Worm (Caenorhabditis elegans) whole organism, L2 larva: ENCODE data around the gene inx-10.

ENCODE experiments used
- C34F6.9 ChIP-seq: fragments of 150-350 bp; optimal IDR thresholded peaks from 2 replicates; lab custom pipeline; 2014; ENCODE audit warnings: missing biosample characterization, missing genetic modification characterization
- F13H6.1 ChIP-seq: sonication (generic microtip); optimal IDR thresholded peaks from 2 replicates; lab custom pipeline; 2016; ENCODE audit warnings: missing genetic modification characterization, missing compliant biosample characterization
- R02D3.7 ChIP-seq: fragments of 150-350 bp; optimal IDR thresholded peaks from 2 replicates; lab custom pipeline; 2014; ENCODE audit warnings: missing biosample characterization, missing genetic modification characterization
- Y55F3AM.14 ChIP-seq: fragments of 200-800 bp; sonication (Bioruptor generic); optimal IDR thresholded peaks from 2 replicates; lab custom pipeline; 2018; ENCODE audit warnings: mild to moderate bottlenecking, missing genetic modification characterization, missing compliant biosample characterization
- ZK546.5 ChIP-seq: sonication (generic microtip); optimal IDR thresholded peaks from 2 replicates; lab custom pipeline; 2017; ENCODE audit warnings: missing biosample characterization, missing genetic modification characterization
- alr-1 ChIP-seq: fragments of 150-350 bp; optimal IDR thresholded peaks from 2 replicates; lab custom pipeline; 2014; ENCODE audit warnings: missing biosample characterization, missing genetic modification characterization
- aly-2 ChIP-seq: fragments of 150-350 bp; optimal IDR thresholded peaks from 2 replicates; lab custom pipeline; 2014; ENCODE audit warnings: missing biosample characterization, missing genetic modification characterization
- blmp-1 ChIP-seq: sonication (generic microtip); optimal IDR thresholded peaks from 2 replicates; lab custom pipeline; 2017; ENCODE audit warnings: missing genetic modification characterization, mild to moderate bottlenecking, missing compliant biosample characterization, antibody characterized with exemption, moderate library complexity; ENCODE audit not compliant: insufficient read depth
- ceh-16 ChIP-seq: fragments of 150-350 bp; optimal IDR thresholded peaks from 2 replicates; lab custom pipeline; 2014; ENCODE audit warnings: missing biosample characterization, missing genetic modification characterization
- ceh-82 ChIP-seq: fragments of 150-350 bp; optimal IDR thresholded peaks from 2 replicates; lab custom pipeline; 2014; ENCODE audit warnings: missing biosample characterization, missing genetic modification characterization
- crh-2 ChIP-seq: sonication (generic microtip); optimal IDR thresholded peaks from 2 replicates; lab custom pipeline; 2017; ENCODE audit warnings: missing biosample characterization, missing genetic modification characterization
- dmd-4 ChIP-seq: sonication (generic microtip); optimal IDR thresholded peaks from 2 replicates; lab custom pipeline; 2017; ENCODE audit warnings: missing biosample characterization, missing genetic modification characterization
- egl-27 ChIP-seq: sonication (generic microtip); optimal IDR thresholded peaks from 3 replicates; lab custom pipeline; 2017; ENCODE audit warnings: missing biosample characterization, missing genetic modification reagents, missing genetic modification characterization
- fos-1 ChIP-seq: fragments of 150-350 bp; optimal IDR thresholded peaks from 2 replicates; lab custom pipeline; 2014; ENCODE audit warnings: missing biosample characterization, missing genetic modification characterization
- gmeb-1 ChIP-seq: fragments of 150-350 bp; optimal IDR thresholded peaks from 2 replicates; lab custom pipeline; 2014; ENCODE audit warnings: missing biosample characterization, missing genetic modification characterization
- lin-13 ChIP-seq: fragments of 150-350 bp; optimal IDR thresholded peaks from 2 replicates; lab custom pipeline; 2014; ENCODE audit warnings: missing biosample characterization, missing genetic modification reagents, missing genetic modification characterization
- lin-39 ChIP-seq: fragments of 150-350 bp; optimal IDR thresholded peaks from 2 replicates; lab custom pipeline; 2014; ENCODE audit warnings: missing biosample characterization, missing genetic modification reagents, missing genetic modification characterization
- lsy-2 ChIP-seq, 2 experiments: fragments of 150-350 bp in 1 of 2; sonication (generic microtip) in 1 of 2; optimal IDR thresholded peaks; 2 replicates each; lab custom pipeline; 2014 to 2017; ENCODE audit warnings: missing biosample characterization in 2 of 2, missing genetic modification characterization in 2 of 2
- mab-5 ChIP-seq: fragments of 150-350 bp; optimal IDR thresholded peaks from 2 replicates; lab custom pipeline; 2014; ENCODE audit warnings: missing biosample characterization, missing genetic modification characterization
- mbf-1 ChIP-seq: sonication (generic microtip); optimal IDR thresholded peaks from 2 replicates; lab custom pipeline; 2017; ENCODE audit warnings: missing biosample characterization, missing genetic modification characterization
- mdl-1 ChIP-seq, 2 experiments: fragments of 150-350 bp in 1 of 2; sonication (generic microtip) in 1 of 2; optimal IDR thresholded peaks; 2 replicates each; lab custom pipeline; 2017; ENCODE audit warnings: missing biosample characterization in 2 of 2, missing genetic modification characterization in 2 of 2
- nhr-10 ChIP-seq: sonication (generic microtip); optimal IDR thresholded peaks from 2 replicates; lab custom pipeline; 2017; ENCODE audit warnings: missing biosample characterization, missing genetic modification characterization
- nhr-129 ChIP-seq: fragments of 150-350 bp; optimal IDR thresholded peaks from 2 replicates; lab custom pipeline; 2014; ENCODE audit warnings: missing biosample characterization, missing genetic modification characterization
- nhr-23 ChIP-seq: fragments of 150-350 bp; optimal IDR thresholded peaks from 2 replicates; lab custom pipeline; 2014; ENCODE audit warnings: missing biosample characterization, missing genetic modification reagents, missing genetic modification characterization
- nhr-25 ChIP-seq: fragments of 150-350 bp; sonication (generic microtip); optimal IDR thresholded peaks from 3 replicates; lab custom pipeline; 2014; ENCODE audit warnings: missing biosample characterization, missing genetic modification characterization
- nhr-6 ChIP-seq: fragments of 150-350 bp; optimal IDR thresholded peaks from 2 replicates; lab custom pipeline; 2014; ENCODE audit warnings: missing biosample characterization, missing genetic modification characterization
- peb-1 ChIP-seq: fragments of 150-350 bp; optimal IDR thresholded peaks from 2 replicates; lab custom pipeline; 2014; ENCODE audit warnings: missing biosample characterization, missing genetic modification characterization
- sem-4 ChIP-seq: fragments of 150-350 bp; optimal IDR thresholded peaks from 2 replicates; lab custom pipeline; 2014; ENCODE audit warnings: missing biosample characterization, missing genetic modification reagents, missing genetic modification characterization
- skn-1 ChIP-seq: sonication (generic microtip); optimal IDR thresholded peaks from 2 replicates; lab custom pipeline; 2017; ENCODE audit warnings: missing biosample characterization, missing genetic modification characterization
- sma-3 ChIP-seq: sonication (generic microtip); optimal IDR thresholded peaks from 2 replicates; lab custom pipeline; 2016; ENCODE audit warnings: missing genetic modification reagents, missing genetic modification characterization, missing compliant biosample characterization
- sma-9 ChIP-seq, 2 experiments: fragments of 150-350 bp in 1 of 2; sonication (generic microtip) in 1 of 2; optimal IDR thresholded peaks; 2 replicates each; lab custom pipeline; 2014 to 2016; ENCODE audit warnings: missing genetic modification characterization in 2 of 2, mild to moderate bottlenecking in 1 of 2, missing biosample characterization in 1 of 2, missing compliant biosample characterization in 1 of 2, missing genetic modification reagents in 1 of 2, moderate library complexity in 1 of 2
- unc-39 ChIP-seq: fragments of 150-350 bp; optimal IDR thresholded peaks from 2 replicates; lab custom pipeline; 2014; ENCODE audit warnings: missing biosample characterization, missing genetic modification characterization
- unc-55 ChIP-seq: fragments of 150-350 bp; sonication (generic microtip); optimal IDR thresholded peaks from 3 replicates; lab custom pipeline; 2014; ENCODE audit warnings: missing biosample characterization, missing genetic modification reagents, missing genetic modification characterization
- zag-1 ChIP-seq: fragments of 150-350 bp; optimal IDR thresholded peaks from 2 replicates; lab custom pipeline; 2014; ENCODE audit warnings: missing biosample characterization, missing genetic modification characterization
- ztf-1 ChIP-seq: fragments of 200-800 bp; sonication (Bioruptor generic); conservative IDR thresholded peaks from 2 replicates; pipeline ENCODE4 v1.3.6; 2022; ENCODE audit warnings: missing genetic modification characterization, missing compliant biosample characterization
- ztf-11 ChIP-seq: sonication (generic microtip); optimal IDR thresholded peaks from 2 replicates; lab custom pipeline; 2017; ENCODE audit warnings: missing biosample characterization, missing genetic modification characterization
- ztf-4 ChIP-seq: fragments of 150-350 bp; optimal IDR thresholded peaks from 2 replicates; lab custom pipeline; 2014; ENCODE audit warnings: missing biosample characterization, missing genetic modification characterization

Gene inx-10

ce11 chrV:9207377-9207776, at the start of gene inx-10:
inx-10 (minus strand) TSS chrV:9207477.
- TF ChIP-seq unc-39 (tag; lab: Kevin White, UChicago): no peak
- TF ChIP-seq lin-39: no peak
- no peak for TF ChIP-seq blmp-1 (tag; lab: Kevin White, UChicago)
- TF ChIP-seq ztf-4 (tag; lab: Kevin White, UChicago): no peak
- TF ChIP-seq lin-13 (GFP tag; lab: Kevin White, UChicago): no peak
- TF ChIP-seq ztf-11 (tag; lab: Kevin White, UChicago): no peak
- no peak for TF ChIP-seq ztf-1 (GFP tag; lab: Robert Waterston, UW)
- TF ChIP-seq, all 48 proteins: peak for 0

- TF ChIP-seq nhr-23 (no peak), gmeb-1 (tag; lab: Kevin White, UChicago) (peak; percentile 34), ceh-16 (tag; lab: Kevin White, UChicago) (no peak), alr-1 (tag; lab: Kevin White, UChicago) (no peak), zag-1 (tag; lab: Kevin White, UChicago) (no peak), crh-2 (tag; lab: Kevin White, UChicago) (no peak), unc-39 (tag; lab: Kevin White, UChicago) (no peak), fos-1 (tag; lab: Kevin White, UChicago) (peak; percentile 94), R02D3.7 (no peak), sma-9 (GFP tag; optimal IDR thresholded peaks at IDR 0.05; lab: Kevin White, UChicago) (peak; percentile 46), sma-9 (tag; optimal IDR thresholded peaks at IDR 0.05; lab: Kevin White, UChicago) (no peak), F13H6.1 (tag; lab: Kevin White, UChicago) (peak; percentile 48), nhr-129 (peak; percentile 40), dmd-4 (tag; lab: Kevin White, UChicago) (no peak)
Observed at ce11 chrV:9255480-9255879, 48.2 kb upstream of the inx-10 start.

ce11 chrV:9254012-9254696, 46.9 kb upstream of the inx-10 start, which contains the start of gene F07C3.9:
F07C3.9 (minus strand) TSS chrV:9254646.
- peak; percentile 16 for TF ChIP-seq sma-9 (GFP tag; optimal IDR thresholded peaks at IDR 0.05; lab: Kevin White, UChicago)
- no peak for TF ChIP-seq sma-9 (tag; optimal IDR thresholded peaks at IDR 0.05; lab: Kevin White, UChicago)
- no peak for TF ChIP-seq egl-27
- TF ChIP-seq mab-5 (tag; lab: Kevin White, UChicago): no peak
- TF ChIP-seq ceh-82 (tag; lab: Kevin White, UChicago): no peak
- no peak for TF ChIP-seq ztf-11 (tag; lab: Kevin White, UChicago)
- peak; percentile 51 for TF ChIP-seq fos-1 (tag; lab: Kevin White, UChicago)
- TF ChIP-seq nhr-6 (tag; lab: Kevin White, UChicago): no peak

- TF ChIP-seq R02D3.7 (no peak), ceh-16 (tag; lab: Kevin White, UChicago) (no peak), aly-2 (tag; lab: Kevin White, UChicago) (no peak), nhr-25 (tag; lab: Kevin White, UChicago) (no peak), nhr-23 (no peak), egl-27 (no peak), sem-4 (tag; lab: Kevin White, UChicago) (no peak), Y55F3AM.14 (GFP tag; lab: Kevin White, UChicago) (no peak), nhr-129 (no peak)
Observed at ce11 chrV:9249932-9250331, 42.7 kb upstream of the inx-10 start, which contains the start of gene ptd-2. ptd-2 (plus strand) TSS chrV:9250232.

- TF ChIP-seq ceh-82 (tag; lab: Kevin White, UChicago) (no peak), ceh-16 (tag; lab: Kevin White, UChicago) (no peak), Y55F3AM.14 (GFP tag; lab: Kevin White, UChicago) (no peak), nhr-10 (tag; lab: Kevin White, UChicago) (no peak), mbf-1 (tag; lab: Kevin White, UChicago) (no peak), nhr-25 (tag; lab: Kevin White, UChicago) (no peak)
Observed at ce11 chrV:9249206-9249605, 41.9 kb upstream of the inx-10 start, which contains the start of gene str-94. str-94 (minus strand) TSS chrV:9249306.

- TF ChIP-seq nhr-129: peak; percentile 75
- no peak for TF ChIP-seq peb-1 (tag; lab: Kevin White, UChicago)
- TF ChIP-seq sma-9 (GFP tag; optimal IDR thresholded peaks at IDR 0.05; lab: Kevin White, UChicago): peak; percentile 74
- TF ChIP-seq sma-9 (tag; optimal IDR thresholded peaks at IDR 0.05; lab: Kevin White, UChicago): no peak
- peak; percentile 60 for TF ChIP-seq unc-55
- TF ChIP-seq mdl-1 (tag; optimal IDR thresholded peaks at IDR 0.05; lab: Kevin White, UChicago): peak in 1 of 2 experiments; percentile 25
- peak; percentile 34 for TF ChIP-seq F13H6.1 (tag; lab: Kevin White, UChicago)
- no peak for TF ChIP-seq skn-1 (tag; lab: Kevin White, UChicago)
- TF ChIP-seq ceh-82 (tag; lab: Kevin White, UChicago): no peak
- peak; percentile 53 for TF ChIP-seq C34F6.9 (tag; lab: Kevin White, UChicago)
- TF ChIP-seq R02D3.7: no peak
- no peak for TF ChIP-seq ceh-16 (tag; lab: Kevin White, UChicago)
- TF ChIP-seq sma-3: no peak
- TF ChIP-seq ZK546.5 (tag; lab: Kevin White, UChicago): no peak
- peak in 1 of 2 experiments; percentile 30 for TF ChIP-seq lsy-2 (tag; optimal IDR thresholded peaks at IDR 0.05; lab: Kevin White, UChicago)
Observed at ce11 chrV:9247416-9247815, 40.1 kb upstream of the inx-10 start.
